Worm (Caenorhabditis elegans) whole organism, midembryonic: ENCODE data around the gene F13B12.1.

ENCODE experiments used
- T22C8.4 ChIP-seq: fragments of 200-800 bp; sonication (Bioruptor generic); IDR thresholded peaks from 2 replicates; pipeline ENCODE4 v1.3.6; 2022; ENCODE audit warnings: missing genetic modification characterization, missing compliant biosample characterization
- cog-1 ChIP-seq: sonication (generic microtip); optimal IDR thresholded peaks from 2 replicates; lab custom pipeline; 2016; ENCODE audit warnings: missing genetic modification characterization, missing compliant biosample characterization
- flt-1 ChIP-seq: fragments of 200-800 bp; sonication (Bioruptor generic); IDR thresholded peaks from 2 replicates; pipeline ENCODE4 v1.3.6; 2022; ENCODE audit warnings: missing genetic modification characterization, missing compliant biosample characterization
- klf-2 ChIP-seq: fragments of 200-800 bp; sonication (Bioruptor generic); conservative IDR thresholded peaks from 2 replicates; pipeline ENCODE4 v1.3.6; 2022; ENCODE audit warnings: missing genetic modification reagents, missing genetic modification characterization, missing compliant biosample characterization
- med-1 ChIP-seq: sonication (generic microtip); optimal IDR thresholded peaks from 2 replicates; lab custom pipeline; 2017; ENCODE audit warnings: missing genetic modification characterization, mild to moderate bottlenecking, missing compliant biosample characterization, antibody characterized with exemption, missing genetic modification reagents; ENCODE audit not compliant: insufficient read depth
- ref-1 ChIP-seq: fragments of 200-800 bp; sonication (Bioruptor generic); conservative IDR thresholded peaks from 2 replicates; pipeline ENCODE4 v1.3.6; 2022; ENCODE audit warnings: missing genetic modification reagents, missing genetic modification characterization, missing compliant biosample characterization
- tab-1 ChIP-seq: fragments of 200-800 bp; sonication (Bioruptor generic); IDR thresholded peaks from 2 replicates; pipeline ENCODE4 v1.3.6; 2022; ENCODE audit warnings: missing genetic modification characterization, missing compliant biosample characterization
- ztf-23 ChIP-seq: fragments of 200-800 bp; sonication (Bioruptor generic); IDR thresholded peaks from 2 replicates; pipeline ENCODE4 v1.3.6; 2022; ENCODE audit warnings: missing genetic modification reagents, missing genetic modification characterization, missing compliant biosample characterization
- ztf-29 ChIP-seq: fragments of 200-800 bp; sonication (Bioruptor generic); IDR thresholded peaks from 2 replicates; pipeline ENCODE4 v1.3.6; 2022; ENCODE audit warnings: missing genetic modification reagents, missing genetic modification characterization, missing compliant biosample characterization

DNA sequence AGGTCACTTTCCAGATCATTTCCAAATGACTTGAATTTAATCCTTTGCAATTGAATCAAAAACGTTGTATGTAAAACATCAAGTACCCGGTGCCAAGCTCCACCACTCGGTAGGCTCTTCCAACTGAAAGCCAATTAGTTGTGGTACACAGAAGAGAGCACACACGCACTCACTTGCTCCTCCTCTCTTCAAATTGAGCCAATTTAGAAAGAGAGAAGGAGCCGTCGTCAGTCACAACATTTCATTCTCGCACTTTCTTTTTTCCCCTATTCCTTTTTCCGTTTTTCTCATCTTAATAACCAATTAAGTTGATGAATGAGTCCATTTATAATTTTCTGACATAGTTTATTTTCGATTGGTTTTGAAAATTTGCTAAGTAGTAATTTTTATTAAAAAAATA lies 26.2 kb downstream of the F13B12.1 start:
- no peak for TF ChIP-seq cog-1 (tag; lab: Kevin White, UChicago)
- TF ChIP-seq flt-1: no peak
- TF ChIP-seq T22C8.4: no peak
- TF ChIP-seq ztf-23 (GFP tag; lab: Robert Waterston, UW): no peak
- no peak for TF ChIP-seq klf-2 (GFP tag; lab: Robert Waterston, UW)
- no peak for TF ChIP-seq ref-1
- no peak for TF ChIP-seq med-1 (GFP tag; lab: Kevin White, UChicago)
- no peak for TF ChIP-seq ztf-29 (GFP tag; lab: Robert Waterston, UW)
- TF ChIP-seq tab-1: no peak
